Worm (Caenorhabditis elegans) whole organism, young adult: ENCODE measurements around the gene idpp-4.

Experiments
- C06A6.2 ChIP-seq: fragments of 200-800 bp; sonication (Bioruptor generic); conservative IDR thresholded peaks from 2 replicates; pipeline ENCODE4 v1.3.6; 2022; ENCODE audit warnings: missing genetic modification characterization, missing compliant biosample characterization
- F49E8.2 ChIP-seq: sonication (generic microtip); optimal IDR thresholded peaks from 3 replicates; lab custom pipeline; 2017; ENCODE audit warnings: missing genetic modification characterization, mild to moderate bottlenecking, missing compliant biosample characterization, antibody characterized with exemption, moderate library complexity; ENCODE audit not compliant: insufficient read depth
- ama-1 ChIP-seq, 3 experiments: fragments of 150-350 bp in 1 of 3; sonication (generic microtip) in 2 of 3; optimal IDR thresholded peaks; 2 replicates each; lab custom pipeline; 2014 to 2018; ENCODE audit warnings: missing biosample characterization in 2 of 3, missing genetic modification characterization in 2 of 3, missing genetic modification reagents in 2 of 3
- cebp-1 ChIP-seq, 2 experiments: fragments of 200-800 bp in 1 of 2; sonication (Bioruptor generic) in 1 of 2; sonication (generic microtip) in 1 of 2; IDR thresholded peaks in 1 of 2; optimal IDR thresholded peaks in 1 of 2; 2 replicates each; pipeline versions ENCODE4 v1.3.6 to Lab custom; 2017 to 2022; ENCODE audit warnings: missing compliant biosample characterization in 2 of 2, missing genetic modification characterization in 2 of 2, mild to moderate bottlenecking in 1 of 2, missing genetic modification reagents in 1 of 2, moderate library complexity in 1 of 2
- ceh-100 ChIP-seq: fragments of 200-800 bp; sonication (Bioruptor generic); IDR thresholded peaks from 2 replicates; pipeline ENCODE4 v1.3.6; 2022; ENCODE audit warnings: missing genetic modification reagents, missing genetic modification characterization, missing compliant biosample characterization
- nhr-90 ChIP-seq: sonication (generic microtip); optimal IDR thresholded peaks from 2 replicates; lab custom pipeline; 2016; ENCODE audit warnings: missing genotype, mild to moderate bottlenecking, missing genetic modification characterization, missing compliant biosample characterization

- no peak for TF ChIP-seq F49E8.2 (tag; lab: Kevin White, UChicago)
- no peak for TF ChIP-seq C06A6.2 (GFP tag; lab: Robert Waterston, UW)
- no peak for TF ChIP-seq nhr-90
- TF ChIP-seq ceh-100, result no peak
- TF ChIP-seq cebp-1 (GFP tag; IDR thresholded peaks at IDR 0.05; lab: Robert Waterston, UW), result no peak
- TF ChIP-seq cebp-1 (tag; optimal IDR thresholded peaks at IDR 0.05; lab: Kevin White, UChicago), result no peak
- no peak for TF ChIP-seq ama-1 (optimal IDR thresholded peaks at IDR 0.05; lab: Kevin White, UChicago)
- TF ChIP-seq ama-1 (GFP tag; optimal IDR thresholded peaks at IDR 0.05; lab: Kevin White, UChicago), result no peak
Observed at ce11 chrII:10370826-10371225, 49.6 kb downstream of the idpp-4 start.
